Worm (Caenorhabditis elegans): ENCODE measurements around the gene cld-1.

cld-1 gene

ce11 chrIV:12921027-12921426, 15.0 kb downstream of the cld-1 start, which contains the start of gene C32H11.4:
C32H11.4 (plus strand) TSS chrIV:12921264.
- TF ChIP-seq ceh-19 (GFP tag; optimal IDR thresholded peaks at IDR 0.05) (no peak), fkh-10 (GFP tag; optimal IDR thresholded peaks at IDR 0.05) (no peak), pag-3 (tag; optimal IDR thresholded peaks at IDR 0.05; ENCODE audit: borderline replicate concordance) (no peak), lim-6 (tag; optimal IDR thresholded peaks at IDR 0.05) (no peak), sdc-2 (tag; optimal IDR thresholded peaks at IDR 0.05) (no peak), ceh-22 (tag; optimal IDR thresholded peaks at IDR 0.05) (no peak), ceh-45 (GFP tag; IDR thresholded peaks at IDR 0.05) (no peak), ahr-1 (tag; optimal IDR thresholded peaks at IDR 0.05) (no peak), ceh-31 (tag; optimal IDR thresholded peaks at IDR 0.05) (no peak)

ce11 chrIV:12920553-12920952, 15.5 kb downstream of the cld-1 start:
- TF ChIP-seq pha-2 (tag; optimal IDR thresholded peaks at IDR 0.05) (no peak), ama-1 (optimal IDR thresholded peaks at IDR 0.05) (no peak), nhr-11 (tag; optimal IDR thresholded peaks at IDR 0.05) (no peak), Y22D7AL.16 (tag; optimal IDR thresholded peaks at IDR 0.05) (no peak), lin-11 (tag; optimal IDR thresholded peaks at IDR 0.05) (no peak), elt-4 (tag; optimal IDR thresholded peaks at IDR 0.05) (no peak), unc-55 (GFP tag; optimal IDR thresholded peaks at IDR 0.05) (no peak), hlh-6 (tag; optimal IDR thresholded peaks at IDR 0.05) (no peak), dmd-4 (tag; optimal IDR thresholded peaks at IDR 0.05; ENCODE audit: borderline replicate concordance) (no peak), pros-1 (tag; optimal IDR thresholded peaks at IDR 0.05) (no peak), sox-2 (GFP tag; IDR thresholded peaks at IDR 0.05) (no peak), ahr-1 (tag; optimal IDR thresholded peaks at IDR 0.05) (no peak), hlh-30 (tag; optimal IDR thresholded peaks at IDR 0.05; ENCODE audit: insufficient read depth) (no peak), ceh-24 (tag; optimal IDR thresholded peaks at IDR 0.05) (no peak), C38D4.7 (GFP tag; optimal IDR thresholded peaks at IDR 0.05) (no peak), npax-4 (tag; optimal IDR thresholded peaks at IDR 0.05) (no peak), pha-4 (tag; optimal IDR thresholded peaks at IDR 0.05) (no peak)

- no peak for TF ChIP-seq ceh-24 (tag; optimal IDR thresholded peaks at IDR 0.05)
- TF ChIP-seq zip-5 (tag; optimal IDR thresholded peaks at IDR 0.05), result no peak
- no peak for TF ChIP-seq fkh-10 (GFP tag; optimal IDR thresholded peaks at IDR 0.05)
- TF ChIP-seq T23F11.4 (GFP tag; optimal IDR thresholded peaks at IDR 0.05), result no peak
- TF ChIP-seq ceh-9 (tag; optimal IDR thresholded peaks at IDR 0.05), result no peak
- TF ChIP-seq C38D4.7 (GFP tag; optimal IDR thresholded peaks at IDR 0.05), result no peak
- TF ChIP-seq nhr-232 (tag; optimal IDR thresholded peaks at IDR 0.05), result no peak
- no peak for TF ChIP-seq sdc-2 (tag; optimal IDR thresholded peaks at IDR 0.05)
- no peak for TF ChIP-seq Y22D7AL.16 (tag; optimal IDR thresholded peaks at IDR 0.05)
- TF ChIP-seq dve-1 (tag; optimal IDR thresholded peaks at IDR 0.05), result no peak
- no peak for TF ChIP-seq lim-6 (tag; optimal IDR thresholded peaks at IDR 0.05)
- TF ChIP-seq rnt-1 (tag; optimal IDR thresholded peaks at IDR 0.05), result no peak
These were observed 17.8 kb downstream of the cld-1 start, which contains the start of gene C32H11.3 for ce11 chrIV:12918256-12918655. C32H11.3 (plus strand) TSS chrIV:12918556.

ce11 chrIV:12915479-12915878, 20.6 kb downstream of the cld-1 start, which contains the start of gene srz-15:
srz-15 (plus strand) TSS chrIV:12915779.
- TF ChIP-seq eyg-1 (tag; optimal IDR thresholded peaks at IDR 0.05) (no peak), C08G9.2 (tag; optimal IDR thresholded peaks at IDR 0.05) (no peak), ceh-2 (tag; optimal IDR thresholded peaks at IDR 0.05) (no peak), C38D4.7 (GFP tag; optimal IDR thresholded peaks at IDR 0.05) (no peak)

- no peak for TF ChIP-seq K09A11.1 (tag; optimal IDR thresholded peaks at IDR 0.05; ENCODE audit: insufficient read depth)
- no peak for TF ChIP-seq pha-2 (tag; optimal IDR thresholded peaks at IDR 0.05)
- no peak for TF ChIP-seq pqm-1 (tag; optimal IDR thresholded peaks at IDR 0.05)
These were observed 21.5 kb downstream of the cld-1 start, which contains the start of gene irg-6 for ce11 chrIV:12914532-12915019. irg-6 (minus strand) TSS chrIV:12914969.

Measured in whole organism, late embryonic.